Fruit fly (Drosophila melanogaster): ENCODE data around the gene CG4367.
A peak's percentile ranks its signal among the peaks of the same experiment; 100 is the strongest.

CG4367 gene

dm6 chr3R:20284140-20284911 lies 20.5 kb downstream of the CG4367 start (continued):
- TF ChIP-seq klu (GFP tag; IDR thresholded peaks at IDR 0.05) (no peak), esg (GFP tag; conservative IDR thresholded peaks at IDR 0.05) (no peak), dimm (GFP tag; IDR thresholded peaks at IDR 0.05) (no peak), CG11456 (GFP tag; IDR thresholded peaks at IDR 0.05) (no peak), CG11085 (GFP tag; IDR thresholded peaks at IDR 0.05) (no peak), CrebB (tag; optimal IDR thresholded peaks at IDR 0.05) (no peak), kah (GFP tag; optimal IDR thresholded peaks at IDR 0.05) (no peak), ind (GFP tag; optimal IDR thresholded peaks at IDR 0.05) (no peak), CG18476 (GFP tag; optimal IDR thresholded peaks at IDR 0.05) (no peak), Vsx1 (GFP tag; optimal IDR thresholded peaks at IDR 0.05) (no peak), pb (GFP tag; optimal IDR thresholded peaks at IDR 0.05) (no peak), Med (GFP tag) (no peak), lilli (GFP tag; optimal IDR thresholded peaks at IDR 0.05) (no peak), lbe (GFP tag; optimal IDR thresholded peaks at IDR 0.05) (peak; percentile 19), CG17186 (GFP tag; optimal IDR thresholded peaks at IDR 0.05) (no peak), CG15514 (GFP tag; optimal IDR thresholded peaks at IDR 0.05) (no peak), CG13123 (GFP tag; optimal IDR thresholded peaks at IDR 0.05) (no peak), CG6272 (GFP tag; IDR thresholded peaks at IDR 0.05) (no peak), zen2 (GFP tag; IDR thresholded peaks at IDR 0.05; ENCODE audit: partially characterized antibody) (no peak), z (GFP tag; IDR thresholded peaks at IDR 0.05) (peak; percentile 82), CG1832 (GFP tag; optimal IDR thresholded peaks at IDR 0.05) (peak; percentile 43), kni (GFP tag; optimal IDR thresholded peaks at IDR 0.05) (no peak), CG12659 (GFP tag; optimal IDR thresholded peaks at IDR 0.05) (no peak), dmrt11E (tag; optimal IDR thresholded peaks at IDR 0.05) (peak; percentile 9), sens (GFP tag) (peak; percentile 13), Usf (GFP tag; optimal IDR thresholded peaks at IDR 0.05) (no peak), D (optimal IDR thresholded peaks at IDR 0.05) (no peak), D (GFP tag; optimal IDR thresholded peaks at IDR 0.05) (no peak)

- TF ChIP-seq salm (tag; optimal IDR thresholded peaks at IDR 0.05) = no peak
- no peak for TF ChIP-seq eyg (GFP tag; optimal IDR thresholded peaks at IDR 0.05)
- peak; percentile 60 for TF ChIP-seq cg (GFP tag; optimal IDR thresholded peaks at IDR 0.05)
- TF ChIP-seq Trl (optimal IDR thresholded peaks at IDR 0.05) = peak in 1 of 2 experiments; percentile 3
- no peak for TF ChIP-seq Trl (GFP tag; optimal IDR thresholded peaks at IDR 0.05)
- TF ChIP-seq crol (GFP tag; IDR thresholded peaks at IDR 0.05) = peak; percentile 32; the same call in 1 of the 2 replicates
- 0 out of 2 replicates have a peak, but pooled peaks have one; percentile 9 for TF ChIP-seq CG31441 (GFP tag; IDR thresholded peaks at IDR 0.05)
- 0 out of 2 replicates have a peak, but pooled peaks have one; percentile 15 for TF ChIP-seq CG11696 (GFP tag; IDR thresholded peaks at IDR 0.05)
- TF ChIP-seq bsh (GFP tag; optimal IDR thresholded peaks at IDR 0.05) = peak in 1 of 2 experiments; percentile 3
- TF ChIP-seq Blimp-1 (GFP tag; optimal IDR thresholded peaks at IDR 0.05) = peak; percentile 45
- TF ChIP-seq z (GFP tag; IDR thresholded peaks at IDR 0.05) = peak; percentile 83
- no peak for TF ChIP-seq hbn (GFP tag; IDR thresholded peaks at IDR 0.05; ENCODE audit: partially characterized antibody)
- 0 out of 2 replicates have a peak, but pooled peaks have one; percentile 33 for TF ChIP-seq sim (GFP tag; IDR thresholded peaks at IDR 0.05)
- peak in 1 of 3 experiments; percentile 1 for TF ChIP-seq lola (GFP tag; optimal IDR thresholded peaks at IDR 0.05)
Measured at dm6 chr3R:20283531-20284139, 21.1 kb downstream of the CG4367 start.
